Worm (Caenorhabditis elegans): Measurements from ENCODE around the gene Y43F4A.1.

- TF ChIP-seq unc-39 (tag; optimal IDR thresholded peaks at IDR 0.05) (no peak), sptf-1 (tag; optimal IDR thresholded peaks at IDR 0.05) (no peak), ztf-11 (tag; optimal IDR thresholded peaks at IDR 0.05) (no peak)
These were observed 40.1 kb downstream of the Y43F4A.1 start, which contains the start of gene F56A8.4 for ce11 chrIII:13262987-13263386.
